Worm (Caenorhabditis elegans) whole organism, L4 larva: ENCODE measurements around the gene ddl-2.
A peak's percentile ranks its signal among the peaks of the same experiment; 100 is the strongest.

Experiments
- F26F4.8 ChIP-seq: fragments of 200-800 bp; sonication (Bioruptor generic); conservative IDR thresholded peaks from 2 replicates; pipeline ENCODE4 v1.3.6; 2022; ENCODE audit warnings: missing genetic modification characterization, missing compliant biosample characterization
- F44E2.7 ChIP-seq: fragments of 200-800 bp; sonication (Bioruptor generic); IDR thresholded peaks from 2 replicates; pipeline ENCODE4 v2.1.2; 2022; ENCODE audit warnings: missing genetic modification characterization, missing compliant biosample characterization
- F49E8.2 ChIP-seq: sonication (generic microtip); optimal IDR thresholded peaks from 2 replicates; lab custom pipeline; 2016; ENCODE audit warnings: missing compliant biosample characterization, mild to moderate bottlenecking, missing genetic modification characterization, borderline replicate concordance
- R02D3.7 ChIP-seq: fragments of 150-350 bp; sonication (generic microtip); optimal IDR thresholded peaks from 3 replicates; lab custom pipeline; 2014; ENCODE audit warnings: missing biosample characterization, missing genetic modification characterization
- T26A8.4 ChIP-seq: fragments of 200-800 bp; sonication (Bioruptor generic); IDR thresholded peaks from 2 replicates; pipeline ENCODE4 v1.3.6; 2022; ENCODE audit warnings: missing genetic modification characterization, missing compliant biosample characterization
- Y48G9A.11 ChIP-seq: fragments of 200-800 bp; sonication (Bioruptor generic); IDR thresholded peaks from 2 replicates; pipeline ENCODE4 v1.3.6; 2022; ENCODE audit warnings: missing genetic modification reagents, missing genetic modification characterization, missing compliant biosample characterization
- aha-1 ChIP-seq: fragments of 150-350 bp; peaks from one replicate; lab custom pipeline; 2014; ENCODE audit warnings: missing biosample characterization, missing genetic modification characterization
- aly-2 ChIP-seq: sonication (generic microtip); optimal IDR thresholded peaks from 2 replicates; lab custom pipeline; 2018; ENCODE audit warnings: missing biosample characterization, missing genetic modification characterization
- ama-1 ChIP-seq: fragments of 150-350 bp; optimal IDR thresholded peaks from 2 replicates; lab custom pipeline; 2014; ENCODE audit warnings: inconsistent platforms, mixed read lengths
- arid-1 ChIP-seq: fragments of 200-800 bp; sonication (Bioruptor generic); conservative IDR thresholded peaks from 2 replicates; pipeline ENCODE4 v1.3.6; 2022; ENCODE audit warnings: missing genetic modification reagents, missing genetic modification characterization, missing compliant biosample characterization
- ceh-44 ChIP-seq: fragments of 200-800 bp; sonication (Bioruptor generic); IDR thresholded peaks from 2 replicates; pipeline ENCODE4 v1.3.6; 2022; ENCODE audit warnings: missing genetic modification reagents, missing genetic modification characterization, missing compliant biosample characterization
- ceh-82 ChIP-seq: sonication (generic microtip); optimal IDR thresholded peaks from 2 replicates; lab custom pipeline; 2017; ENCODE audit warnings: missing biosample characterization, missing genetic modification characterization
- ctbp-1 ChIP-seq: fragments of 200-800 bp; sonication (Bioruptor generic); IDR thresholded peaks from 2 replicates; pipeline ENCODE4 v1.3.6; 2022; ENCODE audit warnings: missing genetic modification reagents, missing genetic modification characterization, missing compliant biosample characterization
- daf-16 ChIP-seq, 3 experiments: sonication (generic microtip); optimal IDR thresholded peaks; 2 replicates each; lab custom pipeline; 2016 to 2017; ENCODE audit warnings: missing genetic modification characterization in 3 of 3, missing genetic modification reagents in 3 of 3, mild to moderate bottlenecking in 2 of 3, missing compliant biosample characterization in 2 of 3, missing biosample characterization in 1 of 3, moderate library complexity in 1 of 3
- dmd-6 ChIP-seq: fragments of 200-800 bp; sonication (Bioruptor generic); IDR thresholded peaks from 2 replicates; pipeline ENCODE4 v1.3.6; 2022; ENCODE audit warnings: missing genetic modification reagents, missing genetic modification characterization, missing compliant biosample characterization
- dmd-8 ChIP-seq: fragments of 200-800 bp; sonication (Bioruptor generic); IDR thresholded peaks from 2 replicates; pipeline ENCODE4 v1.3.6; 2022; ENCODE audit warnings: missing genetic modification characterization, missing compliant biosample characterization
- dmd-9 ChIP-seq: fragments of 200-800 bp; sonication (Bioruptor generic); IDR thresholded peaks from 2 replicates; pipeline ENCODE4 v1.3.6; 2022; ENCODE audit warnings: missing genetic modification reagents, missing genetic modification characterization, missing compliant biosample characterization
- dve-1 ChIP-seq: sonication (generic microtip); optimal IDR thresholded peaks from 2 replicates; lab custom pipeline; 2017; ENCODE audit warnings: antibody characterized with exemption, mild to moderate bottlenecking, missing genetic modification characterization, missing compliant biosample characterization; ENCODE audit not compliant: insufficient read depth
- gei-8 ChIP-seq: fragments of 200-800 bp; sonication (Bioruptor generic); optimal IDR thresholded peaks from 2 replicates; lab custom pipeline; 2018; ENCODE audit warnings: mild to moderate bottlenecking, missing genetic modification characterization, missing compliant biosample characterization
- hlh-11 ChIP-seq: fragments of 200-800 bp; sonication (Bioruptor generic); optimal IDR thresholded peaks from 2 replicates; lab custom pipeline; 2018; ENCODE audit warnings: mild to moderate bottlenecking, missing genetic modification characterization, missing compliant biosample characterization
- lim-7 ChIP-seq: fragments of 200-800 bp; sonication (Bioruptor generic); IDR thresholded peaks from 2 replicates; pipeline ENCODE4 v1.3.6; 2022; ENCODE audit warnings: missing genetic modification characterization, missing compliant biosample characterization
- lin-13 ChIP-seq: fragments of 150-350 bp; optimal IDR thresholded peaks from 2 replicates; lab custom pipeline; 2014; ENCODE audit warnings: missing biosample characterization, missing genetic modification reagents, missing genetic modification characterization
- lin-15B ChIP-seq: fragments of 150-350 bp; sonication (generic microtip); optimal IDR thresholded peaks from 3 replicates; lab custom pipeline; 2014; ENCODE audit warnings: missing biosample characterization, missing genetic modification characterization
- lin-38 ChIP-seq: fragments of 200-800 bp; sonication (Bioruptor generic); IDR thresholded peaks from 2 replicates; pipeline ENCODE4 v1.3.6; 2022; ENCODE audit warnings: missing genetic modification reagents, missing genetic modification characterization, missing compliant biosample characterization
- lin-39 ChIP-seq: fragments of 150-350 bp; optimal IDR thresholded peaks from 2 replicates; lab custom pipeline; 2014; ENCODE audit warnings: missing biosample characterization, missing genetic modification reagents, missing genetic modification characterization
- lir-3 ChIP-seq: sonication (generic microtip); optimal IDR thresholded peaks from 2 replicates; lab custom pipeline; 2016; ENCODE audit warnings: mild to moderate bottlenecking, missing genetic modification characterization, missing compliant biosample characterization
- lsy-2 ChIP-seq, 2 experiments: fragments of 150-350 bp in 1 of 2; sonication (generic microtip) in 1 of 2; optimal IDR thresholded peaks; 2 replicates each; lab custom pipeline; 2014 to 2017; ENCODE audit warnings: missing biosample characterization in 2 of 2, missing genetic modification characterization in 2 of 2
- madf-9 ChIP-seq: fragments of 200-800 bp; sonication (Bioruptor generic); conservative IDR thresholded peaks from 2 replicates; pipeline ENCODE4 v1.3.6; 2022; ENCODE audit warnings: missing genetic modification reagents, missing genetic modification characterization, missing compliant biosample characterization
- mdt-29 ChIP-seq: fragments of 200-800 bp; sonication (Bioruptor generic); IDR thresholded peaks from 2 replicates; pipeline ENCODE4 v1.3.6; 2022; ENCODE audit warnings: missing genetic modification reagents, missing genetic modification characterization, missing compliant biosample characterization
- mes-2 ChIP-seq: sonication (generic microtip); optimal IDR thresholded peaks from 2 replicates; lab custom pipeline; 2016; ENCODE audit warnings: missing genotype, mild to moderate bottlenecking, missing genetic modification characterization, missing compliant biosample characterization; ENCODE audit not compliant: poor library complexity, severe bottlenecking
- nhr-102 ChIP-seq: sonication (generic microtip); optimal IDR thresholded peaks from 2 replicates; lab custom pipeline; 2016; ENCODE audit warnings: mild to moderate bottlenecking, missing genetic modification characterization, moderate library complexity, missing compliant biosample characterization
- nhr-25 ChIP-seq: sonication (generic microtip); optimal IDR thresholded peaks from 2 replicates; lab custom pipeline; 2017; ENCODE audit warnings: missing genetic modification characterization, mild to moderate bottlenecking, missing compliant biosample characterization, antibody characterized with exemption, moderate library complexity, borderline replicate concordance; ENCODE audit not compliant: insufficient read depth
- nhr-41 ChIP-seq: fragments of 200-800 bp; sonication (Bioruptor generic); IDR thresholded peaks from 2 replicates; pipeline ENCODE4 v1.3.6; 2022; ENCODE audit warnings: missing genetic modification reagents, missing genetic modification characterization, missing compliant biosample characterization
- nhr-48 ChIP-seq: sonication (generic microtip); optimal IDR thresholded peaks from 2 replicates; lab custom pipeline; 2016; ENCODE audit warnings: mild to moderate bottlenecking, missing genetic modification characterization, missing compliant biosample characterization
- pha-4 ChIP-seq, 2 experiments: fragments of 150-350 bp in 1 of 2; fragments of 200-800 bp in 1 of 2; sonication (Bioruptor generic) in 1 of 2; IDR thresholded peaks in 1 of 2; optimal IDR thresholded peaks in 1 of 2; 2 replicates each; pipeline versions ENCODE4 v1.3.6 to Lab custom; 2014 to 2022; ENCODE audit warnings: missing genetic modification characterization in 2 of 2, missing genetic modification reagents in 2 of 2, missing biosample characterization in 1 of 2, missing compliant biosample characterization in 1 of 2
- sdz-12 ChIP-seq: fragments of 200-800 bp; sonication (Bioruptor generic); optimal IDR thresholded peaks from 2 replicates; lab custom pipeline; 2018; ENCODE audit warnings: mild to moderate bottlenecking, missing genetic modification characterization, missing compliant biosample characterization
- set-16 ChIP-seq: fragments of 200-800 bp; sonication (Bioruptor generic); IDR thresholded peaks from 2 replicates; pipeline ENCODE4 v1.3.6; 2022; ENCODE audit warnings: missing genetic modification reagents, missing genetic modification characterization, missing compliant biosample characterization
- snpc-1.2 ChIP-seq: fragments of 200-800 bp; sonication (Bioruptor generic); IDR thresholded peaks from 2 replicates; pipeline ENCODE4 v1.3.6; 2022; ENCODE audit warnings: missing genetic modification reagents, missing genetic modification characterization, missing compliant biosample characterization
- snpc-4 ChIP-seq: fragments of 150-350 bp; optimal IDR thresholded peaks from 2 replicates; lab custom pipeline; 2014; ENCODE audit warnings: missing biosample characterization, missing genetic modification characterization
- tra-1 ChIP-seq: fragments of 200-800 bp; sonication (Bioruptor generic); IDR thresholded peaks from 2 replicates; pipeline ENCODE4 v1.3.6; 2022; ENCODE audit warnings: missing genetic modification reagents, missing genetic modification characterization, missing compliant biosample characterization
- unc-130 ChIP-seq: sonication (generic microtip); optimal IDR thresholded peaks from 2 replicates; lab custom pipeline; 2016; ENCODE audit warnings: missing genetic modification reagents, missing genetic modification characterization, missing compliant biosample characterization
- vab-7 ChIP-seq: fragments of 200-800 bp; sonication (Bioruptor generic); IDR thresholded peaks from 2 replicates; pipeline ENCODE4 v1.3.6; 2022; ENCODE audit warnings: missing genetic modification reagents, missing genetic modification characterization, missing compliant biosample characterization
- zfp-2 ChIP-seq: sonication (generic microtip); optimal IDR thresholded peaks from 2 replicates; lab custom pipeline; 2016; ENCODE audit warnings: mild to moderate bottlenecking, missing genetic modification characterization, missing compliant biosample characterization
- zfp-3 ChIP-seq: fragments of 200-800 bp; sonication (Bioruptor generic); conservative IDR thresholded peaks from 2 replicates; pipeline ENCODE4 v1.3.6; 2022; ENCODE audit warnings: missing genetic modification reagents, missing genetic modification characterization, missing compliant biosample characterization
- zip-11 ChIP-seq: fragments of 200-800 bp; sonication (Bioruptor generic); IDR thresholded peaks from 2 replicates; pipeline ENCODE4 v1.3.6; 2022; ENCODE audit warnings: missing genetic modification characterization, missing compliant biosample characterization

The ddl-2 gene

ce11 chrII:13521977-13522404, 25.5 kb downstream of the ddl-2 start (continued):
- no peak for TF ChIP-seq sdz-12 (GFP tag; lab: Kevin White, UChicago)
- peak; percentile 74 for TF ChIP-seq snpc-4 (tag; lab: Kevin White, UChicago)
- peak; percentile 75 for TF ChIP-seq F49E8.2
- no peak for TF ChIP-seq F44E2.7 (GFP tag; lab: Robert Waterston, UW)
- TF ChIP-seq vab-7 (GFP tag; lab: Robert Waterston, UW) = 0 out of 2 replicates have a peak, but pooled peaks have one; percentile 17
- TF ChIP-seq nhr-41 = no peak
- TF ChIP-seq lir-3 (tag; lab: Kevin White, UChicago) = no peak
- TF ChIP-seq zfp-3 (GFP tag; lab: Robert Waterston, UW) = no peak
- TF ChIP-seq lim-7 (GFP tag; lab: Robert Waterston, UW) = peak; percentile 56; the same call in 1 of the 2 replicates
- no peak for TF ChIP-seq F26F4.8
- no peak for TF ChIP-seq lsy-2 (tag; optimal IDR thresholded peaks at IDR 0.05; lab: Kevin White, UChicago)
- peak; percentile 20; the same call in 1 of the 2 replicates for TF ChIP-seq snpc-1.2 (GFP tag; lab: Robert Waterston, UW)
- no peak for TF ChIP-seq pha-4 (GFP tag; IDR thresholded peaks at IDR 0.05; lab: Robert Waterston, UW)
- no peak for TF ChIP-seq pha-4 (tag; optimal IDR thresholded peaks at IDR 0.05; lab: Kevin White, UChicago)
- no peak for TF ChIP-seq dve-1 (tag; lab: Kevin White, UChicago)
- no peak for TF ChIP-seq nhr-102 (tag; lab: Kevin White, UChicago)
- TF ChIP-seq nhr-48 (tag; lab: Kevin White, UChicago) = no peak
- TF ChIP-seq unc-130 (GFP tag; lab: Kevin White, UChicago) = peak; percentile 78
- no peak for TF ChIP-seq set-16 (GFP tag; lab: Robert Waterston, UW)
- no peak for TF ChIP-seq lin-39 (tag; lab: Kevin White, UChicago)
- TF ChIP-seq dmd-9 (GFP tag; lab: Robert Waterston, UW) = no peak
- TF ChIP-seq mdt-29 (GFP tag; lab: Robert Waterston, UW) = peak; percentile 73; the same call in 1 of the 2 replicates
- peak; percentile 13 for TF ChIP-seq aha-1 (tag; lab: Kevin White, UChicago)

ce11 chrII:13521179-13521616, 26.2 kb downstream of the ddl-2 start:
- peak; percentile 12 for TF ChIP-seq aly-2 (tag; lab: Kevin White, UChicago)
- TF ChIP-seq lin-39 (tag; lab: Kevin White, UChicago) = no peak
- 0 out of 2 replicates have a peak, but pooled peaks have one; percentile 37 for TF ChIP-seq lim-7 (GFP tag; lab: Robert Waterston, UW)
- TF ChIP-seq tra-1 (GFP tag; lab: Robert Waterston, UW) = no peak
- peak; percentile 78 for TF ChIP-seq unc-130 (GFP tag; lab: Kevin White, UChicago)
- TF ChIP-seq lin-15B (tag; lab: Kevin White, UChicago) = no peak
- TF ChIP-seq snpc-1.2 (GFP tag; lab: Robert Waterston, UW) = peak; percentile 87
- peak; percentile 77 for TF ChIP-seq snpc-4 (tag; lab: Kevin White, UChicago)
- TF ChIP-seq ama-1 (lab: Kevin White, UChicago) = peak; percentile 70
- TF ChIP-seq Y48G9A.11 = peak; percentile 75
- TF ChIP-seq lsy-2 (tag; optimal IDR thresholded peaks at IDR 0.05; lab: Kevin White, UChicago) = no peak
- 0 out of 2 replicates have a peak, but pooled peaks have one; percentile 56 for TF ChIP-seq ceh-44
- peak; percentile 36 for TF ChIP-seq mes-2 (tag; lab: Kevin White, UChicago)
- TF ChIP-seq ctbp-1 (GFP tag; lab: Robert Waterston, UW) = peak; percentile 60; the same call in 1 of the 2 replicates
- TF ChIP-seq zfp-3 (GFP tag; lab: Robert Waterston, UW) = no peak
- 0 out of 2 replicates have a peak, but pooled peaks have one; percentile 48 for TF ChIP-seq vab-7 (GFP tag; lab: Robert Waterston, UW)
- TF ChIP-seq hlh-11 (tag; lab: Kevin White, UChicago) = peak; percentile 28
- TF ChIP-seq mdt-29 (GFP tag; lab: Robert Waterston, UW) = peak; percentile 87
- no peak; the same call in none of the 2 replicates for TF ChIP-seq T26A8.4 (GFP tag; lab: Robert Waterston, UW)
- TF ChIP-seq R02D3.7 = no peak
- peak; percentile 72 for TF ChIP-seq lin-38 (GFP tag; lab: Robert Waterston, UW)
- peak in 1 of 2 experiments; percentile 0 for TF ChIP-seq daf-16 (GFP tag; optimal IDR thresholded peaks at IDR 0.05; lab: Kevin White, UChicago)
- TF ChIP-seq daf-16 (tag; optimal IDR thresholded peaks at IDR 0.05; lab: Kevin White, UChicago) = no peak
- peak; percentile 55 for TF ChIP-seq lin-13
- TF ChIP-seq dmd-6 = no peak
- no peak for TF ChIP-seq madf-9 (GFP tag; lab: Robert Waterston, UW)
- peak; percentile 50; the same call in 1 of the 2 replicates for TF ChIP-seq arid-1 (GFP tag; lab: Robert Waterston, UW)
- no peak for TF ChIP-seq gei-8 (GFP tag; lab: Kevin White, UChicago)
- TF ChIP-seq dmd-8 (GFP tag; lab: Robert Waterston, UW) = peak; percentile 58; the same call in 1 of the 2 replicates
- no peak for TF ChIP-seq zfp-2
- no peak for TF ChIP-seq nhr-25 (tag; lab: Kevin White, UChicago)
- TF ChIP-seq zip-11 (GFP tag; lab: Robert Waterston, UW) = no peak
- no peak for TF ChIP-seq ceh-82
